Worm (Caenorhabditis elegans) whole organism, midembryonic: ENCODE measurements around the gene C34E11.4.

Experiments
- T22C8.4 ChIP-seq: fragments of 200-800 bp; sonication (Bioruptor generic); IDR thresholded peaks from 2 replicates; pipeline ENCODE4 v1.3.6; 2022; ENCODE audit warnings: missing genetic modification characterization, missing compliant biosample characterization
- cog-1 ChIP-seq: sonication (generic microtip); optimal IDR thresholded peaks from 2 replicates; lab custom pipeline; 2016; ENCODE audit warnings: missing genetic modification characterization, missing compliant biosample characterization
- flt-1 ChIP-seq: fragments of 200-800 bp; sonication (Bioruptor generic); IDR thresholded peaks from 2 replicates; pipeline ENCODE4 v1.3.6; 2022; ENCODE audit warnings: missing genetic modification characterization, missing compliant biosample characterization
- klf-2 ChIP-seq: fragments of 200-800 bp; sonication (Bioruptor generic); conservative IDR thresholded peaks from 2 replicates; pipeline ENCODE4 v1.3.6; 2022; ENCODE audit warnings: missing genetic modification reagents, missing genetic modification characterization, missing compliant biosample characterization
- ref-1 ChIP-seq: fragments of 200-800 bp; sonication (Bioruptor generic); conservative IDR thresholded peaks from 2 replicates; pipeline ENCODE4 v1.3.6; 2022; ENCODE audit warnings: missing genetic modification reagents, missing genetic modification characterization, missing compliant biosample characterization
- tab-1 ChIP-seq: fragments of 200-800 bp; sonication (Bioruptor generic); IDR thresholded peaks from 2 replicates; pipeline ENCODE4 v1.3.6; 2022; ENCODE audit warnings: missing genetic modification characterization, missing compliant biosample characterization
- ztf-23 ChIP-seq: fragments of 200-800 bp; sonication (Bioruptor generic); IDR thresholded peaks from 2 replicates; pipeline ENCODE4 v1.3.6; 2022; ENCODE audit warnings: missing genetic modification reagents, missing genetic modification characterization, missing compliant biosample characterization

ce11 chrX:11792730-11793129 is 11.3 kb upstream of the C34E11.4 start:
- TF ChIP-seq klf-2 (GFP tag; lab: Robert Waterston, UW) (no peak), flt-1 (no peak), tab-1 (GFP tag; lab: Robert Waterston, UW) (no peak), T22C8.4 (GFP tag; lab: Robert Waterston, UW) (no peak), cog-1 (tag; lab: Kevin White, UChicago) (no peak), ref-1 (GFP tag; lab: Robert Waterston, UW) (no peak), ztf-23 (GFP tag; lab: Robert Waterston, UW) (no peak)
